Worm (Caenorhabditis elegans) whole organism, dauer: ENCODE measurements around the gene F27E5.8.

Experiments used
- unc-62 ChIP-seq: sonication (generic microtip); optimal IDR thresholded peaks from 2 replicates; lab custom pipeline; 2017; ENCODE audit warnings: missing biosample characterization, missing genetic modification reagents, missing genetic modification characterization

Gene F27E5.8

DNA sequence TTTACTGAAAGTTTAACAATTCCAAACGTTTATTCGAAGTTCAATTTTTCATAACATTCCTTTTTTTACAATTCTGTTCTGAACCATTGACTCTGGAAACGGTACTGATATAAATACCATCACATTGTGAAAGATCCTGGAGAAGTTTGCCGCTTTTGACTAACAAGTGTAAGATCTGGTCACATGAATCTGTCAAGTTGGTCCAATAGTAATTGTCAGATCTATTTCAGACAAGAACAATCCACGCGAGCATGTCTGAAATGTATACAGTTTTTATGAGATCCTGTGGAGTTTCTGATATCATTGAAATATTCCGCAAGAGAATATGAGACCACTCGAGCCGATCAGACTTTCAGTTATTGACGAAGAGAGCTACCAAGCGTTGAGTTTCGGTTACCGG, 34.2 kb downstream of the F27E5.8 start:
- no peak for TF ChIP-seq unc-62 (GFP tag; lab: Kevin White, UChicago)

DNA sequence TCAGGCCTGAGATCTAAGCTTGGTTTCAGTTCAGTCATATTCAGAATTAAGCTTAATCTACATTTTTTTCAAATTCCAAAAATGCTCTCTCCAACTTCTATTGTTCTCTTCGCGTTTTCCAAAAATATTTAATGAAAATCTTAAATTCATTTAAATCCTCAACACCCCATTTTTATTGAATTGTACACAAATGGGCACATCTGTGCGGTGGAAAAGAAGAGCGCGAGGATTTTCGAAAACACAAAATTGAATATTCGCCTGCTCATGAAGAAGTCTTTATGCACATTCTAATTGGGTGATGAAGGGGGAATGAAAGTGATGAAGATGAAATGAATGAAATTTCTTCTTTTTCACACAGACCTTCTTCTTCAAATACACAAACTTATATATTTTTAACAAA, 42.8 kb downstream of the F27E5.8 start:
- TF ChIP-seq unc-62 (GFP tag; lab: Kevin White, UChicago): no peak

DNA sequence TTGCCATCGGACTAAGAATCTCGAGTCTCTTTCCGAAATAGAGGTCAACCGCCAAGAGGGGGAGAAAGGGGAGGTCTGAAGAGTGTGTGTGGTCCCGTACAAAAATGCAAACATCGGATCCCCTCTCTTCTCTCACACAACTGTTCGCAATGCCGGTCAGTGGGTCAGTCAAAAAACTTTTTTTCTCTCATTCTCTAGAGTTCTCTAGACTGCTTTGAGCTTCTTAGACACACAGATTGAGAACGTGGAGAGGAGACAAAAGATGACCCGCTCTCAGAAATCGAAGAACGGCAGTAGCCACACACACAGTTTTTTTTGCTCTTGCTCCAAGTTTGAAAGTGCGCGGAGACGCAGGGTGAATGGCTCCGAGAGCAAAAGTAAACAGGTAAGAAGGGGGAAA, 51.5 kb downstream of the F27E5.8 start:
- TF ChIP-seq unc-62 (GFP tag; lab: Kevin White, UChicago): no peak
